Worm (Caenorhabditis elegans) whole organism, mixed stage, embryonic: Measurements from ENCODE around the gene F46G10.2.

Experiments
- M03D4.4 ChIP-seq: sonication (generic microtip); optimal IDR thresholded peaks from 2 replicates; lab custom pipeline; 2017; ENCODE audit warnings: mild to moderate bottlenecking, missing genetic modification characterization, missing compliant biosample characterization
- bed-3 ChIP-seq: fragments of 200-800 bp; sonication (Bioruptor generic); optimal IDR thresholded peaks from 3 replicates; lab custom pipeline; 2018; ENCODE audit warnings: mild to moderate bottlenecking, missing genetic modification characterization, moderate library complexity, missing compliant biosample characterization
- ceh-39 ChIP-seq: fragments of 150-350 bp; optimal IDR thresholded peaks from 2 replicates; lab custom pipeline; 2014; ENCODE audit warnings: missing biosample characterization, missing genetic modification characterization
- ceh-83 ChIP-seq: fragments of 200-800 bp; sonication (Bioruptor generic); optimal IDR thresholded peaks from 2 replicates; lab custom pipeline; 2018; ENCODE audit warnings: mild to moderate bottlenecking, missing genetic modification characterization, missing compliant biosample characterization
- ces-1 ChIP-seq: fragments of 150-350 bp; optimal IDR thresholded peaks from 2 replicates; lab custom pipeline; 2014; ENCODE audit warnings: missing biosample characterization, missing genetic modification reagents, missing genetic modification characterization
- cnd-1 ChIP-seq: fragments of 200-800 bp; sonication (Bioruptor generic); optimal IDR thresholded peaks from 2 replicates; lab custom pipeline; 2018; ENCODE audit warnings: mild to moderate bottlenecking, missing genetic modification characterization, missing compliant biosample characterization
- elt-1 ChIP-seq: sonication (generic microtip); optimal IDR thresholded peaks from 2 replicates; lab custom pipeline; 2017; ENCODE audit warnings: missing genetic modification characterization, mild to moderate bottlenecking, missing compliant biosample characterization, antibody characterized with exemption, moderate library complexity, borderline replicate concordance; ENCODE audit not compliant: insufficient read depth
- flh-1 ChIP-seq: fragments of 200-800 bp; sonication (Bioruptor generic); optimal IDR thresholded peaks from 2 replicates; lab custom pipeline; 2018; ENCODE audit warnings: mild to moderate bottlenecking, missing genetic modification characterization, moderate library complexity, missing compliant biosample characterization
- ham-2 ChIP-seq: fragments of 200-800 bp; sonication (Bioruptor generic); optimal IDR thresholded peaks from 2 replicates; lab custom pipeline; 2018; ENCODE audit warnings: mild to moderate bottlenecking, missing genetic modification characterization, missing compliant biosample characterization
- hlh-1 ChIP-seq: fragments of 150-350 bp; optimal IDR thresholded peaks from 2 replicates; lab custom pipeline; 2014; ENCODE audit warnings: missing biosample characterization, missing genetic modification reagents, missing genetic modification characterization
- lin-13 ChIP-seq: fragments of 150-350 bp; optimal IDR thresholded peaks from 2 replicates; lab custom pipeline; 2014; ENCODE audit warnings: missing biosample characterization, missing genetic modification characterization
- lsy-2 ChIP-seq: fragments of 150-350 bp; optimal IDR thresholded peaks from 2 replicates; lab custom pipeline; 2014; ENCODE audit warnings: missing biosample characterization, missing genetic modification characterization
- mep-1 ChIP-seq: fragments of 150-350 bp; optimal IDR thresholded peaks from 2 replicates; lab custom pipeline; 2017; ENCODE audit warnings: missing biosample characterization, missing genetic modification reagents, missing genetic modification characterization, inconsistent platforms
- mls-2 ChIP-seq: sonication (generic microtip); optimal IDR thresholded peaks from 2 replicates; lab custom pipeline; 2016; ENCODE audit warnings: mild to moderate bottlenecking, missing genetic modification characterization, moderate library complexity, missing compliant biosample characterization
- nhr-12 ChIP-seq: fragments of 150-350 bp; optimal IDR thresholded peaks from 2 replicates; lab custom pipeline; 2014; ENCODE audit warnings: missing biosample characterization, missing genetic modification characterization
- nhr-2 ChIP-seq: fragments of 150-350 bp; optimal IDR thresholded peaks from 2 replicates; lab custom pipeline; 2014; ENCODE audit warnings: missing biosample characterization, missing genetic modification characterization
- nhr-237 ChIP-seq: fragments of 150-350 bp; optimal IDR thresholded peaks from 2 replicates; lab custom pipeline; 2014; ENCODE audit warnings: missing biosample characterization, missing genetic modification characterization
- nhr-28 ChIP-seq: fragments of 150-350 bp; optimal IDR thresholded peaks from 2 replicates; lab custom pipeline; 2014; ENCODE audit warnings: missing biosample characterization, missing genetic modification characterization
- nhr-76 ChIP-seq: sonication (generic microtip); optimal IDR thresholded peaks from 2 replicates; lab custom pipeline; 2017; ENCODE audit warnings: missing biosample characterization, missing genetic modification characterization
- pha-4 ChIP-seq: fragments of 150-350 bp; optimal IDR thresholded peaks from 2 replicates; lab custom pipeline; 2018; ENCODE audit warnings: missing biosample characterization, missing genetic modification reagents, missing genetic modification characterization
- sem-2 ChIP-seq: fragments of 200-800 bp; sonication (Bioruptor generic); optimal IDR thresholded peaks from 2 replicates; lab custom pipeline; 2018; ENCODE audit warnings: mild to moderate bottlenecking, missing genetic modification characterization, missing compliant biosample characterization
- snpc-4 ChIP-seq: fragments of 150-350 bp; optimal IDR thresholded peaks from 2 replicates; lab custom pipeline; 2014; ENCODE audit warnings: missing biosample characterization, missing genetic modification characterization
- sptf-1 ChIP-seq: sonication (generic microtip); optimal IDR thresholded peaks from 2 replicates; lab custom pipeline; 2017; ENCODE audit warnings: mild to moderate bottlenecking, missing genetic modification characterization, moderate library complexity, missing compliant biosample characterization
- unc-120 ChIP-seq: sonication (generic microtip); optimal IDR thresholded peaks from 2 replicates; lab custom pipeline; 2017; ENCODE audit warnings: missing genetic modification characterization, missing compliant biosample characterization; ENCODE audit not compliant: poor library complexity, severe bottlenecking
- unc-62 ChIP-seq: fragments of 150-350 bp; optimal IDR thresholded peaks from 2 replicates; lab custom pipeline; 2014; ENCODE audit warnings: missing biosample characterization, missing genetic modification reagents, missing genetic modification characterization
- zip-8 ChIP-seq: fragments of 150-350 bp; optimal IDR thresholded peaks from 2 replicates; lab custom pipeline; 2014; ENCODE audit warnings: missing biosample characterization, missing genetic modification characterization
- ztf-11 ChIP-seq: fragments of 150-350 bp; optimal IDR thresholded peaks from 2 replicates; lab custom pipeline; 2014; ENCODE audit warnings: missing biosample characterization, missing genetic modification characterization

The F46G10.2 gene

ce11 chrX:13350804-13351747, 28.3 kb downstream of the F46G10.2 start, which contains the start of gene mxl-3:
TSS of gene mxl-3 (minus strand) at chrX:13350804.
- no peak for TF ChIP-seq unc-120
- no peak for TF ChIP-seq nhr-76
- TF ChIP-seq lin-13 (tag; lab: Kevin White, UChicago), result no peak
- no peak for TF ChIP-seq flh-1 (GFP tag; lab: Kevin White, UChicago)
- no peak for TF ChIP-seq unc-62 (GFP tag; lab: Kevin White, UChicago)
- TF ChIP-seq ham-2, result no peak
- no peak for TF ChIP-seq zip-8 (tag; lab: Kevin White, UChicago)
- TF ChIP-seq cnd-1 (tag; lab: Kevin White, UChicago), result no peak
- TF ChIP-seq, all 35 proteins: peak for 0

- TF ChIP-seq nhr-2 (tag; lab: Kevin White, UChicago) (no peak), sptf-1 (tag; lab: Kevin White, UChicago) (no peak), nhr-12 (tag; lab: Kevin White, UChicago) (no peak), lin-13 (tag; lab: Kevin White, UChicago) (no peak), sem-2 (no peak), bed-3 (GFP tag; lab: Kevin White, UChicago) (no peak), nhr-28 (tag; lab: Kevin White, UChicago) (no peak), elt-1 (no peak), ceh-39 (tag; lab: Kevin White, UChicago) (no peak), mep-1 (tag; lab: Kevin White, UChicago) (no peak), ztf-11 (tag; lab: Kevin White, UChicago) (no peak), M03D4.4 (tag; lab: Kevin White, UChicago) (no peak), nhr-237 (tag; lab: Kevin White, UChicago) (no peak)
Measured at ce11 chrX:13352164-13352563, 29.4 kb downstream of the F46G10.2 start.

- TF ChIP-seq nhr-237 (tag; lab: Kevin White, UChicago), result no peak
- TF ChIP-seq ceh-83 (GFP tag; lab: Kevin White, UChicago), result no peak
- peak; percentile 18 for TF ChIP-seq pha-4 (tag; lab: Kevin White, UChicago)
- TF ChIP-seq, all 35 proteins: peak for 1
Measured at ce11 chrX:13353530-13353929, 30.8 kb downstream of the F46G10.2 start.

- no peak for TF ChIP-seq lsy-2 (tag; lab: Kevin White, UChicago)
- no peak for TF ChIP-seq cnd-1 (tag; lab: Kevin White, UChicago)
- TF ChIP-seq flh-1 (GFP tag; lab: Kevin White, UChicago), result no peak
- no peak for TF ChIP-seq unc-62 (GFP tag; lab: Kevin White, UChicago)
- no peak for TF ChIP-seq pha-4 (tag; lab: Kevin White, UChicago)
- no peak for TF ChIP-seq nhr-76
- no peak for TF ChIP-seq mep-1 (tag; lab: Kevin White, UChicago)
Measured at ce11 chrX:13354672-13355407, 32.1 kb downstream of the F46G10.2 start.

ce11 chrX:13356469-13356868, 33.7 kb downstream of the F46G10.2 start:
- TF ChIP-seq mls-2 (tag; lab: Kevin White, UChicago) (no peak), snpc-4 (tag; lab: Kevin White, UChicago) (no peak), unc-62 (GFP tag; lab: Kevin White, UChicago) (no peak), ztf-11 (tag; lab: Kevin White, UChicago) (no peak), hlh-1 (no peak), zip-8 (tag; lab: Kevin White, UChicago) (no peak)

- no peak for TF ChIP-seq cnd-1 (tag; lab: Kevin White, UChicago)
- TF ChIP-seq ceh-39 (tag; lab: Kevin White, UChicago), result no peak
- no peak for TF ChIP-seq bed-3 (GFP tag; lab: Kevin White, UChicago)
- TF ChIP-seq unc-120, result no peak
- no peak for TF ChIP-seq nhr-76
- TF ChIP-seq hlh-1, result no peak
- TF ChIP-seq nhr-12 (tag; lab: Kevin White, UChicago), result no peak
- TF ChIP-seq zip-8 (tag; lab: Kevin White, UChicago), result no peak
- no peak for TF ChIP-seq pha-4 (tag; lab: Kevin White, UChicago)
- no peak for TF ChIP-seq ces-1 (GFP tag; lab: Kevin White, UChicago)
- no peak for TF ChIP-seq sem-2
- no peak for TF ChIP-seq mls-2 (tag; lab: Kevin White, UChicago)
Measured at ce11 chrX:13357673-13358072, 34.9 kb downstream of the F46G10.2 start.
